Worm (Caenorhabditis elegans) whole organism, young adult: ENCODE results near the gene ftn-1.
"Not testable (repeated sequence)": the region's sequence is repeated elsewhere in the genome, so short reads cannot be mapped to it uniquely, and the experiment has no call there.

Experiments
- B0019.2 ChIP-seq: fragments of 200-800 bp; sonication (Bioruptor generic); conservative IDR thresholded peaks from 2 replicates; pipeline ENCODE4 v1.3.6; 2022; ENCODE audit warnings: missing genetic modification reagents, missing genetic modification characterization, missing compliant biosample characterization
- B0261.1 ChIP-seq: sonication (generic microtip); optimal IDR thresholded peaks from 2 replicates; lab custom pipeline; 2016; ENCODE audit warnings: mild to moderate bottlenecking, missing genetic modification characterization, moderate library complexity, missing compliant biosample characterization
- C17E4.6 ChIP-seq: fragments of 200-800 bp; sonication (Bioruptor generic); IDR thresholded peaks from 2 replicates; pipeline ENCODE4 v1.3.6; 2022; ENCODE audit warnings: missing genetic modification reagents, missing genetic modification characterization, missing compliant biosample characterization
- D2030.7 ChIP-seq: fragments of 200-800 bp; sonication (Bioruptor generic); IDR thresholded peaks from 2 replicates; pipeline ENCODE4 v1.3.6; 2022; ENCODE audit warnings: missing genetic modification reagents, missing genetic modification characterization, missing compliant biosample characterization
- F37B4.10 ChIP-seq: fragments of 200-800 bp; sonication (Bioruptor generic); IDR thresholded peaks from 2 replicates; pipeline ENCODE4 v1.3.6; 2022; ENCODE audit warnings: missing genetic modification characterization, missing compliant biosample characterization
- F39B2.1 ChIP-seq: fragments of 200-800 bp; sonication (Bioruptor generic); IDR thresholded peaks from 2 replicates; pipeline ENCODE4 v1.3.6; 2022; ENCODE audit warnings: missing genetic modification reagents, missing genetic modification characterization, missing compliant biosample characterization
- F52B5.7 ChIP-seq: sonication (generic microtip); optimal IDR thresholded peaks from 2 replicates; lab custom pipeline; 2016; ENCODE audit warnings: mild to moderate bottlenecking, missing genetic modification characterization, missing compliant biosample characterization
- F57A8.1 ChIP-seq: fragments of 200-800 bp; sonication (Bioruptor generic); optimal IDR thresholded peaks from 2 replicates; lab custom pipeline; 2018; ENCODE audit warnings: mild to moderate bottlenecking, missing genetic modification characterization, moderate library complexity, missing compliant biosample characterization
- aptf-3 ChIP-seq: fragments of 200-800 bp; sonication (Bioruptor generic); IDR thresholded peaks from 2 replicates; pipeline ENCODE4 v1.3.6; 2022; ENCODE audit warnings: missing genetic modification characterization, missing compliant biosample characterization
- attf-6 ChIP-seq: fragments of 200-800 bp; sonication (Bioruptor generic); IDR thresholded peaks from 2 replicates; pipeline ENCODE4 v1.3.6; 2022; ENCODE audit warnings: missing genetic modification reagents, missing genetic modification characterization, missing compliant biosample characterization
- bed-1 ChIP-seq: fragments of 200-800 bp; sonication (Bioruptor generic); IDR thresholded peaks from 2 replicates; pipeline ENCODE4 v1.3.6; 2022; ENCODE audit warnings: missing genetic modification reagents, missing genetic modification characterization, missing compliant biosample characterization
- bed-2 ChIP-seq: fragments of 200-800 bp; sonication (Bioruptor generic); IDR thresholded peaks from 2 replicates; pipeline ENCODE4 v1.3.6; 2022; ENCODE audit warnings: missing genetic modification reagents, missing genetic modification characterization, missing compliant biosample characterization
- cebp-1 ChIP-seq, 2 experiments: fragments of 200-800 bp in 1 of 2; sonication (Bioruptor generic) in 1 of 2; sonication (generic microtip) in 1 of 2; IDR thresholded peaks in 1 of 2; optimal IDR thresholded peaks in 1 of 2; 2 replicates each; pipeline versions ENCODE4 v1.3.6 to Lab custom; 2017 to 2022; ENCODE audit warnings: missing compliant biosample characterization in 2 of 2, missing genetic modification characterization in 2 of 2, mild to moderate bottlenecking in 1 of 2, missing genetic modification reagents in 1 of 2, moderate library complexity in 1 of 2
- ceh-100 ChIP-seq: fragments of 200-800 bp; sonication (Bioruptor generic); IDR thresholded peaks from 2 replicates; pipeline ENCODE4 v1.3.6; 2022; ENCODE audit warnings: missing genetic modification reagents, missing genetic modification characterization, missing compliant biosample characterization
- ceh-40 ChIP-seq: fragments of 200-800 bp; sonication (Bioruptor generic); IDR thresholded peaks from 2 replicates; pipeline ENCODE4 v1.3.6; 2022; ENCODE audit warnings: missing genetic modification characterization, missing compliant biosample characterization
- ceh-58 ChIP-seq: fragments of 200-800 bp; sonication (Bioruptor generic); IDR thresholded peaks from 2 replicates; pipeline ENCODE4 v1.3.6; 2022; ENCODE audit warnings: missing genetic modification characterization, missing compliant biosample characterization
- ceh-91 ChIP-seq: fragments of 200-800 bp; sonication (Bioruptor generic); IDR thresholded peaks from 2 replicates; pipeline ENCODE4 v1.3.6; 2022; ENCODE audit warnings: missing genetic modification reagents, missing genetic modification characterization, missing compliant biosample characterization
- efl-1 ChIP-seq: fragments of 150-350 bp; optimal IDR thresholded peaks from 2 replicates; lab custom pipeline; 2014; ENCODE audit warnings: missing biosample characterization, missing genetic modification reagents, missing genetic modification characterization
- ekl-4 ChIP-seq: fragments of 200-800 bp; sonication (Bioruptor generic); IDR thresholded peaks from 2 replicates; pipeline ENCODE4 v1.3.6; 2022; ENCODE audit warnings: missing genetic modification reagents, missing genetic modification characterization, missing compliant biosample characterization
- gei-17 ChIP-seq: fragments of 200-800 bp; sonication (Bioruptor generic); optimal IDR thresholded peaks from 2 replicates; lab custom pipeline; 2018; ENCODE audit warnings: mild to moderate bottlenecking, missing genetic modification characterization, missing compliant biosample characterization
- him-1 ChIP-seq: sonication (generic microtip); optimal IDR thresholded peaks from 2 replicates; lab custom pipeline; 2016; ENCODE audit warnings: missing genotype, missing genetic modification reagents, missing genetic modification characterization, missing compliant biosample characterization
- lin-54 ChIP-seq: fragments of 200-800 bp; sonication (Bioruptor generic); optimal IDR thresholded peaks from 2 replicates; lab custom pipeline; 2018; ENCODE audit warnings: mild to moderate bottlenecking, missing genetic modification characterization, missing compliant biosample characterization
- madf-3 ChIP-seq: fragments of 200-800 bp; sonication (Bioruptor generic); IDR thresholded peaks from 2 replicates; pipeline ENCODE4 v1.3.6; 2022; ENCODE audit warnings: missing genetic modification reagents, missing genetic modification characterization, missing compliant biosample characterization
- mcd-1 ChIP-seq: fragments of 200-800 bp; sonication (Bioruptor generic); IDR thresholded peaks from 2 replicates; pipeline ENCODE4 v1.3.6; 2022; ENCODE audit warnings: missing genetic modification reagents, missing genetic modification characterization, missing compliant biosample characterization
- mxl-1 ChIP-seq: sonication (generic microtip); optimal IDR thresholded peaks from 2 replicates; lab custom pipeline; 2016; ENCODE audit warnings: missing genetic modification characterization, missing compliant biosample characterization
- nhr-80 ChIP-seq: sonication (generic microtip); optimal IDR thresholded peaks from 2 replicates; lab custom pipeline; 2016; ENCODE audit warnings: missing genetic modification characterization, missing compliant biosample characterization
- pha-4 ChIP-seq: fragments of 150-350 bp; sonication (generic microtip); optimal IDR thresholded peaks from 2 replicates; lab custom pipeline; 2014; ENCODE audit warnings: missing biosample characterization, missing genetic modification reagents, missing genetic modification characterization
- rpc-1 ChIP-seq, 2 experiments: fragments of 150-350 bp in 1 of 2; sonication (generic microtip) in 1 of 2; optimal IDR thresholded peaks; 2 replicates each; lab custom pipeline; 2014 to 2018; ENCODE audit warnings: missing biosample characterization in 1 of 2, missing genetic modification characterization in 1 of 2, missing genetic modification reagents in 1 of 2, missing genotype in 1 of 2
- sea-2 ChIP-seq: fragments of 200-800 bp; sonication (Bioruptor generic); IDR thresholded peaks from 2 replicates; pipeline ENCODE4 v1.3.6; 2022; ENCODE audit warnings: missing genetic modification characterization, missing compliant biosample characterization
- tlf-1 ChIP-seq: fragments of 200-800 bp; sonication (Bioruptor generic); optimal IDR thresholded peaks from 2 replicates; lab custom pipeline; 2018; ENCODE audit warnings: mild to moderate bottlenecking, missing genetic modification characterization, missing compliant biosample characterization
- ztf-18 ChIP-seq: sonication (generic microtip); optimal IDR thresholded peaks from 2 replicates; lab custom pipeline; 2016; ENCODE audit warnings: missing genotype, mild to moderate bottlenecking, missing genetic modification characterization, missing compliant biosample characterization
- ztf-25 ChIP-seq: fragments of 200-800 bp; sonication (Bioruptor generic); IDR thresholded peaks from 2 replicates; pipeline ENCODE4 v1.3.6; 2022; ENCODE audit warnings: missing genetic modification reagents, missing genetic modification characterization, missing compliant biosample characterization
- ztf-28 ChIP-seq: fragments of 200-800 bp; sonication (Bioruptor generic); IDR thresholded peaks from 2 replicates; pipeline ENCODE4 v1.3.6; 2022; ENCODE audit warnings: missing genetic modification reagents, missing genetic modification characterization, missing compliant biosample characterization
- ztf-6 ChIP-seq: fragments of 200-800 bp; sonication (Bioruptor generic); IDR thresholded peaks from 2 replicates; pipeline ENCODE4 v1.3.6; 2022; ENCODE audit warnings: missing genetic modification reagents, missing genetic modification characterization, missing compliant biosample characterization

ftn-1 gene

ce11 chrV:7548499-7548898 is 1.1 kb upstream of the ftn-1 start (continued):
- TF ChIP-seq B0019.2 (peak; percentile 53; the same call in 1 of the 2 replicates), F37B4.10 (GFP tag; lab: Robert Waterston, UW) (0 out of 2 replicates have a peak, but pooled peaks have one; percentile 11), sea-2 (GFP tag; lab: Robert Waterston, UW) (peak; percentile 51; the same call in 1 of the 2 replicates), F52B5.7 (tag; lab: Kevin White, UChicago) (peak; percentile 50), ztf-25 (peak; percentile 74; the same call in 1 of the 2 replicates), C17E4.6 (GFP tag; lab: Robert Waterston, UW) (peak; percentile 70), bed-2 (peak; percentile 66; the same call in 1 of the 2 replicates), D2030.7 (GFP tag; lab: Robert Waterston, UW) (peak; percentile 87), attf-6 (peak; percentile 49), ceh-100 (GFP tag; lab: Robert Waterston, UW) (peak; percentile 27; the same call in 1 of the 2 replicates), mxl-1 (tag; lab: Kevin White, UChicago) (peak; percentile 47), mcd-1 (GFP tag; lab: Robert Waterston, UW) (peak; percentile 67), ceh-58 (GFP tag; lab: Robert Waterston, UW) (peak; percentile 81; the same call in 1 of the 2 replicates), ztf-18 (tag; lab: Kevin White, UChicago) (peak; percentile 30), aptf-3 (GFP tag; lab: Robert Waterston, UW) (peak; percentile 93), him-1 (tag; lab: Kevin White, UChicago) (peak; percentile 45), ztf-28 (GFP tag; lab: Robert Waterston, UW) (peak; percentile 71; the same call in 1 of the 2 replicates), F39B2.1 (GFP tag; lab: Robert Waterston, UW) (0 out of 2 replicates have a peak, but pooled peaks have one; percentile 38), rpc-1 (optimal IDR thresholded peaks at IDR 0.05; lab: Kevin White, UChicago) (peak; percentile 53), rpc-1 (tag; optimal IDR thresholded peaks at IDR 0.05; lab: Kevin White, UChicago) (peak; percentile 73), cebp-1 (GFP tag; IDR thresholded peaks at IDR 0.05; lab: Robert Waterston, UW) (peak; percentile 36; the same call in 1 of the 2 replicates), bed-1 (GFP tag; lab: Robert Waterston, UW) (peak; percentile 84; the same call in 1 of the 2 replicates), ekl-4 (GFP tag; lab: Robert Waterston, UW) (peak; percentile 83; the same call in 1 of the 2 replicates), madf-3 (peak; percentile 63; the same call in 1 of the 2 replicates), F57A8.1 (GFP tag; lab: Kevin White, UChicago) (peak; percentile 36)
- TF ChIP-seq cebp-1 (tag; optimal IDR thresholded peaks at IDR 0.05; lab: Kevin White, UChicago) = not testable (repeated sequence)

ce11 chrV:7548017-7548416 is 638 bp upstream of the ftn-1 start:
- no peak for TF ChIP-seq ceh-91
- peak; percentile 21 for TF ChIP-seq nhr-80 (tag; lab: Kevin White, UChicago)

ce11 chrV:7545187-7545586 is 2.2 kb downstream of the ftn-1 start, which contains the start of the genes C54F6.19 and nhx-3:
TSS of gene C54F6.19 (plus strand) at chrV:7545487.
TSS of gene nhx-3 (minus strand) at chrV:7545523.
- TF ChIP-seq gei-17 (no peak), tlf-1 (no peak), lin-54 (GFP tag; lab: Kevin White, UChicago) (no peak), B0261.1 (tag; lab: Kevin White, UChicago) (no peak), ceh-40 (GFP tag; lab: Robert Waterston, UW) (no peak), C17E4.6 (GFP tag; lab: Robert Waterston, UW) (no peak), efl-1 (GFP tag; lab: Kevin White, UChicago) (no peak), F52B5.7 (tag; lab: Kevin White, UChicago) (no peak), rpc-1 (optimal IDR thresholded peaks at IDR 0.05; lab: Kevin White, UChicago) (no peak), rpc-1 (tag; optimal IDR thresholded peaks at IDR 0.05; lab: Kevin White, UChicago) (no peak), pha-4 (tag; lab: Kevin White, UChicago) (no peak), ztf-6 (GFP tag; lab: Robert Waterston, UW) (no peak)
